Fruit fly (Drosophila melanogaster) whole organism, prepupa: ENCODE data around the gene Sdhaf3.

Experiments used
- Blimp-1 ChIP-seq: fragments of 200-800 bp; sonication (Bioruptor generic); optimal IDR thresholded peaks from 3 replicates; lab custom pipeline; 2017; ENCODE audit warnings: missing biosample characterization, missing genetic modification characterization, mild to moderate bottlenecking, moderate library complexity, missing genetic modification reagents
- CG10631 ChIP-seq: fragments of 200-800 bp; sonication (Bioruptor generic); optimal IDR thresholded peaks from 2 replicates; lab custom pipeline; 2016; ENCODE audit warnings: missing biosample characterization, missing genetic modification characterization
- CG11294 ChIP-seq: fragments of 200-800 bp; sonication (Bioruptor generic); IDR thresholded peaks from 2 replicates; pipeline ENCODE4 v1.3.6; 2022; ENCODE audit warnings: missing biosample characterization, missing genetic modification characterization
- CG11762 ChIP-seq: fragments of 200-800 bp; sonication (Bioruptor generic); optimal IDR thresholded peaks from 3 replicates; lab custom pipeline; 2016; ENCODE audit warnings: missing biosample characterization, missing genetic modification characterization; ENCODE audit not compliant: insufficient read depth
- CG11902 ChIP-seq: fragments of 200-800 bp; sonication (Bioruptor generic); optimal IDR thresholded peaks from 3 replicates; lab custom pipeline; 2016; ENCODE audit warnings: missing biosample characterization, missing genetic modification characterization
- CG15336 ChIP-seq: fragments of 200-800 bp; sonication (Bioruptor generic); IDR thresholded peaks from 2 replicates; pipeline ENCODE4 v1.3.6; 2022; ENCODE audit warnings: missing biosample characterization, missing genetic modification characterization
- CG16779 ChIP-seq: fragments of 200-800 bp; sonication (Bioruptor generic); optimal IDR thresholded peaks from 3 replicates; lab custom pipeline; 2017; ENCODE audit warnings: missing biosample characterization, mild to moderate bottlenecking, missing genetic modification characterization
- CG3032 ChIP-seq: fragments of 200-800 bp; optimal IDR thresholded peaks from 2 replicates; lab custom pipeline; 2019; ENCODE audit warnings: missing biosample characterization, mild to moderate bottlenecking, missing genetic modification characterization, moderate library complexity
- CG31627 ChIP-seq: fragments of 200-800 bp; sonication (Bioruptor generic); optimal IDR thresholded peaks from 3 replicates; lab custom pipeline; 2016; ENCODE audit warnings: missing biosample characterization, missing genetic modification characterization
- CG32006 ChIP-seq: fragments of 200-800 bp; sonication (Bioruptor generic); optimal IDR thresholded peaks from 3 replicates; lab custom pipeline; 2017; ENCODE audit warnings: missing biosample characterization, mild to moderate bottlenecking, missing genetic modification characterization
- CG34406 ChIP-seq: fragments of 200-800 bp; sonication (Bioruptor generic); optimal IDR thresholded peaks from 3 replicates; lab custom pipeline; 2016; ENCODE audit warnings: missing biosample characterization, missing genetic modification characterization
- CG3919 ChIP-seq: fragments of 200-800 bp; sonication (Bioruptor generic); optimal IDR thresholded peaks from 3 replicates; lab custom pipeline; 2016; ENCODE audit warnings: missing biosample characterization, missing genetic modification characterization
- CG4318 ChIP-seq: fragments of 200-800 bp; sonication (Bioruptor generic); optimal IDR thresholded peaks from 3 replicates; lab custom pipeline; 2017; ENCODE audit warnings: missing biosample characterization, mild to moderate bottlenecking, missing genetic modification characterization
- CG6163 ChIP-seq: fragments of 200-800 bp; sonication (Bioruptor generic); IDR thresholded peaks from 3 replicates; pipeline ENCODE4 v1.3.6; 2022; ENCODE audit warnings: missing biosample characterization, missing genetic modification characterization
- CG6276 ChIP-seq: fragments of 200-800 bp; sonication (Bioruptor generic); optimal IDR thresholded peaks from 2 replicates; lab custom pipeline; 2017; ENCODE audit warnings: missing biosample characterization, mild to moderate bottlenecking, missing genetic modification characterization
- CG6792 ChIP-seq: fragments of 200-800 bp; sonication (Bioruptor generic); optimal IDR thresholded peaks from 3 replicates; lab custom pipeline; 2016; ENCODE audit warnings: missing biosample characterization, missing genetic modification characterization
- CG6808 ChIP-seq: fragments of 200-800 bp; sonication (Bioruptor generic); optimal IDR thresholded peaks from 3 replicates; lab custom pipeline; 2017; ENCODE audit warnings: missing biosample characterization, missing genetic modification characterization, mild to moderate bottlenecking, moderate library complexity, missing genetic modification reagents
- CG6854 ChIP-seq: fragments of 200-800 bp; sonication (Bioruptor generic); optimal IDR thresholded peaks from 2 replicates; lab custom pipeline; 2017; ENCODE audit warnings: missing biosample characterization, mild to moderate bottlenecking, missing genetic modification characterization
- CG8319 ChIP-seq: fragments of 200-800 bp; sonication (Bioruptor generic); optimal IDR thresholded peaks from 3 replicates; lab custom pipeline; 2016; ENCODE audit warnings: missing biosample characterization, missing genetic modification characterization
- CG8632 ChIP-seq: fragments of 200-800 bp; sonication (Bioruptor generic); optimal IDR thresholded peaks from 3 replicates; lab custom pipeline; 2016; ENCODE audit warnings: missing biosample characterization, missing genetic modification characterization
- CG9139 ChIP-seq: fragments of 200-800 bp; sonication (Bioruptor generic); optimal IDR thresholded peaks from 3 replicates; lab custom pipeline; 2017; ENCODE audit warnings: missing biosample characterization, mild to moderate bottlenecking, missing genetic modification characterization
- Eip75B ChIP-seq: fragments of 200-800 bp; sonication (Bioruptor generic); optimal IDR thresholded peaks from 3 replicates; lab custom pipeline; 2016; ENCODE audit warnings: missing biosample characterization, missing genetic modification characterization
- Eip78C ChIP-seq: fragments of 200-800 bp; sonication (Bioruptor generic); peaks from one replicate; lab custom pipeline; 2016; ENCODE audit warnings: missing biosample characterization, missing genetic modification characterization
- Eip93F ChIP-seq: fragments of 200-800 bp; sonication (Bioruptor generic); optimal IDR thresholded peaks from 2 replicates; lab custom pipeline; 2016; ENCODE audit warnings: missing biosample characterization, mild to moderate bottlenecking, missing genetic modification characterization
- Ets21C ChIP-seq: fragments of 200-800 bp; sonication (Bioruptor generic); optimal IDR thresholded peaks from 3 replicates; lab custom pipeline; 2016; ENCODE audit warnings: missing biosample characterization, missing genetic modification characterization
- Ets96B ChIP-seq: fragments of 200-800 bp; optimal IDR thresholded peaks from 2 replicates; lab custom pipeline; 2019; ENCODE audit warnings: missing biosample characterization, mild to moderate bottlenecking, missing genetic modification characterization, moderate library complexity
- Gug ChIP-seq: fragments of 200-800 bp; sonication (Bioruptor generic); IDR thresholded peaks from 2 replicates; pipeline ENCODE4 v1.3.6; 2022; ENCODE audit warnings: missing biosample characterization, missing genetic modification characterization
- Hr38 ChIP-seq: sonication (Bioruptor generic); optimal IDR thresholded peaks from 2 replicates; lab custom pipeline; 2016; ENCODE audit warnings: missing biosample characterization, missing genetic modification characterization
- Hr4 ChIP-seq: fragments of 200-800 bp; sonication (Bioruptor generic); optimal IDR thresholded peaks from 3 replicates; lab custom pipeline; 2016; ENCODE audit warnings: missing biosample characterization, missing genetic modification characterization
- Lpt ChIP-seq: fragments of 200-800 bp; sonication (Bioruptor generic); optimal IDR thresholded peaks from 3 replicates; lab custom pipeline; 2016; ENCODE audit warnings: missing biosample characterization, missing genetic modification characterization
- Met ChIP-seq: fragments of 200-800 bp; sonication (Bioruptor generic); optimal IDR thresholded peaks from 3 replicates; lab custom pipeline; 2016; ENCODE audit warnings: missing biosample characterization, missing genetic modification characterization
- Smox ChIP-seq: fragments of 200-800 bp; sonication (Bioruptor generic); optimal IDR thresholded peaks from 3 replicates; lab custom pipeline; 2016; ENCODE audit warnings: missing biosample characterization, missing genetic modification characterization
- Sox102F ChIP-seq: fragments of 200-800 bp; sonication (Bioruptor generic); optimal IDR thresholded peaks from 2 replicates; lab custom pipeline; 2016; ENCODE audit warnings: missing biosample characterization, mild to moderate bottlenecking, missing genetic modification characterization
- achi ChIP-seq: fragments of 200-800 bp; sonication (Bioruptor generic); optimal IDR thresholded peaks from 3 replicates; lab custom pipeline; 2016; ENCODE audit warnings: missing biosample characterization, missing genetic modification characterization
- acj6 ChIP-seq: fragments of 200-800 bp; sonication (Bioruptor generic); optimal IDR thresholded peaks from 3 replicates; lab custom pipeline; 2016; ENCODE audit warnings: missing biosample characterization, missing genetic modification characterization
- cyc ChIP-seq: fragments of 200-800 bp; sonication (Bioruptor generic); optimal IDR thresholded peaks from 3 replicates; lab custom pipeline; 2016; ENCODE audit warnings: missing biosample characterization, missing genetic modification characterization
- dsx ChIP-seq: fragments of 200-800 bp; optimal IDR thresholded peaks from 3 replicates; lab custom pipeline; 2019; ENCODE audit warnings: missing biosample characterization, mild to moderate bottlenecking, missing genetic modification characterization, moderate library complexity; ENCODE audit not compliant: poor library complexity, severe bottlenecking
- esn ChIP-seq: fragments of 200-800 bp; sonication (Bioruptor generic); optimal IDR thresholded peaks from 2 replicates; lab custom pipeline; 2016; ENCODE audit warnings: missing biosample characterization, mild to moderate bottlenecking, missing genetic modification characterization, moderate library complexity
- fd59A ChIP-seq: fragments of 200-800 bp; sonication (Bioruptor generic); optimal IDR thresholded peaks from 2 replicates; lab custom pipeline; 2017; ENCODE audit warnings: missing biosample characterization, mild to moderate bottlenecking, missing genetic modification characterization, missing genetic modification reagents
- fd85E ChIP-seq: fragments of 200-800 bp; sonication (Bioruptor generic); optimal IDR thresholded peaks from 3 replicates; lab custom pipeline; 2016; ENCODE audit warnings: missing biosample characterization, missing genetic modification characterization
- fkh ChIP-seq: fragments of 200-800 bp; sonication (Bioruptor generic); optimal IDR thresholded peaks from 3 replicates; lab custom pipeline; 2017; ENCODE audit warnings: missing biosample characterization, mild to moderate bottlenecking, missing genetic modification characterization, moderate library complexity
- lz ChIP-seq: fragments of 200-800 bp; sonication (Bioruptor generic); optimal IDR thresholded peaks from 3 replicates; lab custom pipeline; 2016; ENCODE audit warnings: missing biosample characterization, missing genetic modification characterization
- net ChIP-seq: fragments of 200-800 bp; sonication (Bioruptor generic); optimal IDR thresholded peaks from 3 replicates; lab custom pipeline; 2016; ENCODE audit warnings: missing biosample characterization, missing genetic modification characterization
- pdm3 ChIP-seq: fragments of 200-800 bp; sonication (Bioruptor generic); optimal IDR thresholded peaks from 3 replicates; lab custom pipeline; 2016; ENCODE audit warnings: missing biosample characterization, missing genetic modification characterization
- salr ChIP-seq, 2 experiments: fragments of 200-800 bp; sonication (Bioruptor generic); optimal IDR thresholded peaks; 3 replicates each; lab custom pipeline; 2016 to 2018; ENCODE audit warnings: missing biosample characterization in 2 of 2, missing genetic modification characterization in 2 of 2, mild to moderate bottlenecking in 1 of 2
- spab ChIP-seq: fragments of 200-800 bp; sonication (Bioruptor generic); optimal IDR thresholded peaks from 2 replicates; lab custom pipeline; 2017; ENCODE audit warnings: missing biosample characterization, mild to moderate bottlenecking, missing genetic modification characterization, missing genetic modification reagents
- ss ChIP-seq, 2 experiments: fragments of 200-800 bp; sonication (Bioruptor generic); optimal IDR thresholded peaks; 2 replicates in 1 of 2; 3 replicates in 1 of 2; lab custom pipeline; 2017 to 2018; ENCODE audit warnings: mild to moderate bottlenecking in 2 of 2, missing biosample characterization in 2 of 2, missing genetic modification characterization in 2 of 2, moderate library complexity in 1 of 2
- svp ChIP-seq: fragments of 200-800 bp; sonication (Bioruptor generic); peaks from one replicate; lab custom pipeline; 2016; ENCODE audit warnings: missing biosample characterization, missing genetic modification characterization
- topi ChIP-seq: fragments of 200-800 bp; sonication (Bioruptor generic); optimal IDR thresholded peaks from 3 replicates; lab custom pipeline; 2016; ENCODE audit warnings: missing biosample characterization, missing genetic modification characterization
- vri ChIP-seq: fragments of 200-800 bp; sonication (Bioruptor generic); optimal IDR thresholded peaks from 3 replicates; lab custom pipeline; 2016; ENCODE audit warnings: missing biosample characterization, mild to moderate bottlenecking, missing genetic modification characterization

Sdhaf3 gene

dm6 chr3R:16500919-16501851, 18.9 kb upstream of the Sdhaf3 start, which contains the start of gene Decay:
Decay (minus strand) TSS chr3R:16501050.
- TF ChIP-seq Smox (peak; percentile 53), Gug (GFP tag; lab: Robert Waterston, UW) (no peak), fkh (GFP tag; lab: Kevin White, UChicago) (no peak), net (GFP tag; lab: Kevin White, UChicago) (peak; percentile 7), acj6 (GFP tag; lab: Kevin White, UChicago) (peak; percentile 54), CG6792 (GFP tag; lab: Kevin White, UChicago) (peak; percentile 30), Ets96B (no peak), CG4318 (GFP tag; lab: Kevin White, UChicago) (no peak), CG11902 (GFP tag; lab: Kevin White, UChicago) (no peak), Sox102F (GFP tag; lab: Kevin White, UChicago) (peak; percentile 61), fd59A (no peak), CG9139 (GFP tag; lab: Kevin White, UChicago) (no peak), vri (no peak), CG31627 (GFP tag; lab: Kevin White, UChicago) (peak; percentile 64), Blimp-1 (GFP tag; lab: Kevin White, UChicago) (peak; percentile 3), CG3919 (peak; percentile 63), CG8632 (GFP tag; lab: Kevin White, UChicago) (no peak), CG8319 (no peak), spab (GFP tag; lab: Kevin White, UChicago) (no peak), Eip78C (peak; percentile 87), Eip75B (GFP tag; lab: Kevin White, UChicago) (peak; percentile 39), CG6163 (GFP tag; lab: Robert Waterston, UW) (no peak), esn (peak; percentile 73), CG6276 (GFP tag; lab: Kevin White, UChicago) (no peak), CG10631 (GFP tag; lab: Kevin White, UChicago) (peak; percentile 26), CG6854 (GFP tag; lab: Kevin White, UChicago) (peak; percentile 5), CG11762 (GFP tag; lab: Kevin White, UChicago) (no peak), ss (GFP tag; optimal IDR thresholded peaks at IDR 0.05; lab: Kevin White, UChicago) (no peak), Lpt (GFP tag; lab: Kevin White, UChicago) (no peak), lz (GFP tag; lab: Kevin White, UChicago) (peak; percentile 48), CG32006 (GFP tag; lab: Kevin White, UChicago) (peak; percentile 37), achi (GFP tag; lab: Kevin White, UChicago) (peak; percentile 46), pdm3 (GFP tag; lab: Kevin White, UChicago) (peak; percentile 51), dsx (GFP tag; lab: Kevin White, UChicago) (no peak), salr (GFP tag; optimal IDR thresholded peaks at IDR 0.05; lab: Kevin White, UChicago) (peak in 1 of 2 experiments; percentile 15), cyc (GFP tag; lab: Kevin White, UChicago) (peak; percentile 37), CG34406 (GFP tag; lab: Kevin White, UChicago) (peak; percentile 24), Eip93F (GFP tag; lab: Kevin White, UChicago) (no peak), CG6808 (GFP tag; lab: Kevin White, UChicago) (no peak), fd85E (GFP tag; lab: Kevin White, UChicago) (no peak), Met (peak; percentile 65), Ets21C (GFP tag; lab: Kevin White, UChicago) (peak; percentile 45), CG15336 (GFP tag; lab: Robert Waterston, UW) (peak; percentile 52), Hr4 (GFP tag; lab: Kevin White, UChicago) (peak; percentile 61), Hr38 (GFP tag; lab: Kevin White, UChicago) (no peak), CG3032 (tag; lab: Kevin White, UChicago) (no peak), svp (GFP tag; lab: Kevin White, UChicago) (peak; percentile 81), topi (GFP tag; lab: Kevin White, UChicago) (peak; percentile 65), CG16779 (tag; lab: Kevin White, UChicago) (no peak), CG11294 (GFP tag; lab: Robert Waterston, UW) (no peak)
